Fruit fly (Drosophila melanogaster): ENCODE data around the gene 825-Oak.
A peak's percentile ranks its signal among the peaks of the same experiment; 100 is the strongest.

Gene 825-Oak

dm6 chr3L:19516547-19516946 is 44.5 kb upstream of the 825-Oak start (continued):
- peak; percentile 86 for TF ChIP-seq CG12104 (GFP tag; optimal IDR thresholded peaks at IDR 0.05)
- TF ChIP-seq Hey (tag; optimal IDR thresholded peaks at IDR 0.05), result no peak
- TF ChIP-seq CG8281 (tag; optimal IDR thresholded peaks at IDR 0.05), result peak; percentile 61
- peak; percentile 86 for TF ChIP-seq shn (GFP tag; optimal IDR thresholded peaks at IDR 0.05)
- peak; percentile 65 for TF ChIP-seq Blimp-1 (GFP tag; optimal IDR thresholded peaks at IDR 0.05)
- peak; percentile 69 for TF ChIP-seq tx (GFP tag; optimal IDR thresholded peaks at IDR 0.05)
- TF ChIP-seq CG12769 (tag; optimal IDR thresholded peaks at IDR 0.05), result peak; percentile 68
- TF ChIP-seq Doc2 (GFP tag; IDR thresholded peaks at IDR 0.05), result peak; percentile 93
- TF ChIP-seq H15 (GFP tag; IDR thresholded peaks at IDR 0.05), result peak; percentile 97
- peak; percentile 65 for TF ChIP-seq tio (GFP tag; optimal IDR thresholded peaks at IDR 0.05)

DNA sequence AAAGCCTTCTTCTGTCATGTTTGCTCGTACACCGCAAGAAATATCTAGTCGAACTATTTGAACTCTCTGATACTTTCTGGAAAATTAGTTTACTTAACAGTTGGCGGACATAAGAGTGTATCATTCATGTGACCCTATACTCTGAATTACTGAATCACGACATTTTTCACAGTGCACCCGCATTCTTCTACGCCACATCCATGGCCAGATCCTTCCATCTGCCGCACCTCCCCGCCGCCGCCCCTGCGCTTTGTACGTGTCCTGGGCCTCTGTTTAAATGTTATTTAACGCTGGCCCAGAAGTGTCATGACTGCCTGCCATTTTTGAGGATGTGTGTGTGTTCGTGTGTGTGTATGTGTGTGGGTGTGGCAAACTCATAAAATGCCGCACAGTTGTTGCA is 40.6 kb upstream of the 825-Oak start:
- TF ChIP-seq ase (GFP tag; IDR thresholded peaks at IDR 0.05) (0 out of 3 replicates have a peak, but pooled peaks have one; percentile 10), CG4707 (GFP tag; optimal IDR thresholded peaks at IDR 0.05) (no peak), CG8281 (tag; optimal IDR thresholded peaks at IDR 0.05) (no peak), p53 (GFP tag; optimal IDR thresholded peaks at IDR 0.05) (no peak), pho (GFP tag; optimal IDR thresholded peaks at IDR 0.05) (no peak), mam (GFP tag; optimal IDR thresholded peaks at IDR 0.05) (no peak), vnd (GFP tag; IDR thresholded peaks at IDR 0.05; ENCODE audit: partially characterized antibody) (no peak), Gsc (GFP tag; IDR thresholded peaks at IDR 0.05) (no peak), slbo (GFP tag; IDR thresholded peaks at IDR 0.05) (peak; percentile 26; the same call in 1 of the 2 replicates), Sox100B (GFP tag; optimal IDR thresholded peaks at IDR 0.05) (no peak), pros (GFP tag; optimal IDR thresholded peaks at IDR 0.05) (no peak), CG2129 (GFP tag; IDR thresholded peaks at IDR 0.05; ENCODE audit: partially characterized antibody) (no peak), CG12942 (GFP tag; optimal IDR thresholded peaks at IDR 0.05) (no peak), Med (GFP tag) (peak; percentile 65), Aef1 (GFP tag; IDR thresholded peaks at IDR 0.05) (no peak), gsb (GFP tag; IDR thresholded peaks at IDR 0.05) (0 out of 2 replicates have a peak, but pooled peaks have one; percentile 11), gce (GFP tag; IDR thresholded peaks at IDR 0.05) (no peak), GATAe (GFP tag; conservative IDR thresholded peaks at IDR 0.05) (no peak), cas (GFP tag; IDR thresholded peaks at IDR 0.05) (no peak), CG16779 (GFP tag; IDR thresholded peaks at IDR 0.05) (no peak), Trl (optimal IDR thresholded peaks at IDR 0.05) (no peak), Trl (GFP tag; optimal IDR thresholded peaks at IDR 0.05) (no peak), Rfx (GFP tag; IDR thresholded peaks at IDR 0.05) (0 out of 2 replicates have a peak, but pooled peaks have one; percentile 32), CG11695 (GFP tag; IDR thresholded peaks at IDR 0.05) (no peak), CG18599 (GFP tag; optimal IDR thresholded peaks at IDR 0.05) (peak; percentile 16), wor (GFP tag; IDR thresholded peaks at IDR 0.05) (no peak), CG7745 (tag; optimal IDR thresholded peaks at IDR 0.05) (no peak), tx (GFP tag; optimal IDR thresholded peaks at IDR 0.05) (no peak), HHEX (GFP tag; optimal IDR thresholded peaks at IDR 0.05) (no peak), CG8290 (GFP tag; optimal IDR thresholded peaks at IDR 0.05) (no peak), CG8290 (tag; optimal IDR thresholded peaks at IDR 0.05) (peak in 1 of 2 experiments; percentile 37), Ets65A (GFP tag) (peak; percentile 64), CG2202 (tag; optimal IDR thresholded peaks at IDR 0.05) (no peak), CG10366 (GFP tag; IDR thresholded peaks at IDR 0.05) (no peak), oc (tag; optimal IDR thresholded peaks at IDR 0.05) (no peak), dysf (GFP tag; IDR thresholded peaks at IDR 0.05) (0 out of 3 replicates have a peak, but pooled peaks have one; percentile 19), CG6254 (GFP tag; optimal IDR thresholded peaks at IDR 0.05) (no peak)
